Fruit fly (Drosophila melanogaster): ENCODE measurements around the gene Uvrag.

DNA sequence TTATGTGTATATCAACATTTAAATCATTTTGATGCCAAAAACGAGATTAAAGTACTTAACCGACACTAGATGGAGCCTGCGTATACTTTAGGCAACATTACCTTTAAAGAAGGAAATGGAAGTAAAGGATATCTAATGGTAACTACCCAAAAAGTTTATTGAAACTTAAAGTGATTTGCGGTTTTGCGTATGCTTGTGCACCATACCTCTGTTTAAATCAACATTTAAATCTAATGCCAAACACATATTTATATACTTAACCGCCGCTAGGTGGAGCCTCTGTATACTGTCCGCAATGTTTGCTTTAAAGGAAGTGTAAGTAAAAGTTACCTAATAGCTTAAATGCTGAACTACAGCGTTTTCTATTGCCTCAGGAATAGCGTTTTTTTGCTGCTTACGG, 39.2 kb downstream of the Uvrag start:
- TF ChIP-seq CG7368 (GFP tag; optimal IDR thresholded peaks at IDR 0.05), result no peak
- no peak for TF ChIP-seq Met (GFP tag; optimal IDR thresholded peaks at IDR 0.05)
- no peak for TF ChIP-seq CG8319 (GFP tag; optimal IDR thresholded peaks at IDR 0.05)
